Fruit fly (Drosophila melanogaster): ENCODE results near the gene AdamTS-A.

Gene AdamTS-A

DNA sequence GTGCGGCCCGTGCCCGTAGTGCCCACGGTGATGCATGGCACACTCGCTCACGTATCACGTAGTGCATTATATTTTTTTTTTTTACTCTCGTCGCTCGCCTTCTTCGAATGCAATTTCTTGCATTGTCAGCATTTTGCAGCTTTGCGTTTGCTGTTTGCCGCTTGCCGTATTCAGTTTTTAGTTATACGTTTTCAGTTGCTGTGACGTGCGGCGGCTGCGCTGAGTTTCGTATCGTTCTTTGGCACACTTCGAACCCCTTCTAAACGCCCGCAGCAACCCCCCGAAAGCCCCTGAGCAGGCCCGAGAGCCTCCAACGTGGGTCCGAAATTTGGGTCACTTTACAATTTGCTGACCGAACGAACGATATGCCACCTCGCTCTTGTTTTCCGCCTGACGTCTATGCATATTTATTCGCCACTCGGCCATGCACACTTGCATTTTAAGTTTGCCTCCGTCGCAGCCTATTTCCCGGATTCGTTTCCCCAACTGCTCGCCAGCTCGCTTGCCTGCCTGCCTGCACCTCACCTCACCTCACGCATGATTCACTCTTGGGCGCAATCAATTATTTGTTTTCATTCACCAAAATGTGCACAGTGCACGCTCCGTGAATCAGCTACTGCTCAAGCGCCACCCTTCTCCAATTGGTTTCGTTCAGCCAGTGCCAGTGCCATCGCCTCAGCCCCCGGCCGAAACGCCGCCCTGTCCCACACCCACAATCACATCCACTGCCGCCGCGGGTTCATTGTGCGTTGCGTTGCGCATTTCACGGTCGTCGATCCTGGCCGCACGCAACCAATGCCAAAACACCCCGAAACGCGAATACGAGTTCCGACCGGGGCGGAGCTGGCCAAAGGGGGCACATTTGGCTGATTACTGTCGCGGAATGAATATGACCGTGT, 65.1 kb downstream of the AdamTS-A start:
- no peak for TF ChIP-seq CG14655 (GFP tag; optimal IDR thresholded peaks at IDR 0.05)
- TF ChIP-seq CG4496 (GFP tag; IDR thresholded peaks at IDR 0.05) = no peak
- TF ChIP-seq CG13204 (GFP tag; optimal IDR thresholded peaks at IDR 0.05) = peak; percentile 24
- peak; percentile 89 for TF ChIP-seq EcR (GFP tag; optimal IDR thresholded peaks at IDR 0.05)

DNA sequence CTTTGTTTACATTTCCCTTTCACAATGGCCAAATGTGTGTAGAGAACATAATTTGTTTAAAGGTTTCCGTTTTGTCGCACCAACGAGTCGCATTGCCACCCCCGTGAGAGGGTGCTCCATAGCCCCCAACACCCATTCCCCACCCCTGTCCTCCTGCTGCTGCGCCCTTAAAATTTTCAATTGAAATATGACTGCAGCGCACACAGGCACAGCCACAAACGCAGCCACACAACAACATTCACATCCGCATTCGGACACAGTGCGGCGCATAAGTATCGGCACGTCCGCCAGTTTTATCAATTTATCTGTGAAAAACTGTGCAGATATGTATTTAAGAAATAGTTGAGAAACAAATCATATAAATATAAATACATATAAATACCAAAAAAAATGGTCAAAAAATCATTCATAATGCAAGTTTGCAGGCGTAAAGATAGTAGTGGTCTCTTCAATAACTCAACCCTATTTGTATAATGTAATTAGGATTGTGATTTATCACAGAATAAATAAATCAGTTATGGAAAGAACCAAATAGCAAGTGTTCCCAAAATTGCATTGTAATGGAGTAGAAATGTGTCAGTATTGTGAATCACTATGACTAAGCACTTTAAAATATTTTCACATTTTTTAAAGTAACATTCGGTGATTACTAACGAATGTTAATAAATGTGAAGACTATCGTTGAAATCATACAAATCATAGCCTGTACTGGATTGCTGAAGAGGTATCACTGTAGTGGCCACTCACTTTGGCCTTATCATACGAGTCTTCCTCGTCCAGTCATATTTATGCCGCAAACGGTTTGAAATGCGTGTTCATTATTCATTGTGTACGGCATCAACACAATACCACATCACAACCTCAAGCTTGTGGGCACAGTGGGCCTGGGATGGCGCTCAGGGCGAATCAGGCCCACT, 66.0 kb downstream of the AdamTS-A start:
- TF ChIP-seq CG4496 (GFP tag; IDR thresholded peaks at IDR 0.05) (peak; percentile 71; the same call in 2 of the 3 replicates), CG12605 (GFP tag; IDR thresholded peaks at IDR 0.05) (no peak), fd96Ca (GFP tag; IDR thresholded peaks at IDR 0.05) (peak; percentile 73; the same call in 1 of the 3 replicates), CG13204 (GFP tag; optimal IDR thresholded peaks at IDR 0.05) (no peak), EcR (GFP tag; optimal IDR thresholded peaks at IDR 0.05) (no peak), Ets98B (GFP tag; IDR thresholded peaks at IDR 0.05) (peak; percentile 62), CG9948 (tag; optimal IDR thresholded peaks at IDR 0.05) (no peak), CG14655 (GFP tag; optimal IDR thresholded peaks at IDR 0.05) (peak; percentile 19), CG8159 (tag; optimal IDR thresholded peaks at IDR 0.05) (peak; percentile 9), CG17806 (tag; optimal IDR thresholded peaks at IDR 0.05) (no peak), CG10348 (GFP tag; IDR thresholded peaks at IDR 0.05) (no peak), D1 (tag; optimal IDR thresholded peaks at IDR 0.05) (no peak), Pif1B (GFP tag; optimal IDR thresholded peaks at IDR 0.05) (no peak), Snoo (tag; optimal IDR thresholded peaks at IDR 0.05) (peak; percentile 28), CG15710 (tag; optimal IDR thresholded peaks at IDR 0.05) (no peak), CG34367 (tag; optimal IDR thresholded peaks at IDR 0.05) (no peak), CG8301 (tag; optimal IDR thresholded peaks at IDR 0.05) (no peak), Pif1A (GFP tag; optimal IDR thresholded peaks at IDR 0.05) (no peak), gl (tag; optimal IDR thresholded peaks at IDR 0.05) (no peak), rn (GFP tag; IDR thresholded peaks at IDR 0.05) (peak; percentile 10; the same call in 1 of the 2 replicates), CG32121 (GFP tag; IDR thresholded peaks at IDR 0.05) (peak; percentile 24; the same call in 1 of the 2 replicates)

DNA sequence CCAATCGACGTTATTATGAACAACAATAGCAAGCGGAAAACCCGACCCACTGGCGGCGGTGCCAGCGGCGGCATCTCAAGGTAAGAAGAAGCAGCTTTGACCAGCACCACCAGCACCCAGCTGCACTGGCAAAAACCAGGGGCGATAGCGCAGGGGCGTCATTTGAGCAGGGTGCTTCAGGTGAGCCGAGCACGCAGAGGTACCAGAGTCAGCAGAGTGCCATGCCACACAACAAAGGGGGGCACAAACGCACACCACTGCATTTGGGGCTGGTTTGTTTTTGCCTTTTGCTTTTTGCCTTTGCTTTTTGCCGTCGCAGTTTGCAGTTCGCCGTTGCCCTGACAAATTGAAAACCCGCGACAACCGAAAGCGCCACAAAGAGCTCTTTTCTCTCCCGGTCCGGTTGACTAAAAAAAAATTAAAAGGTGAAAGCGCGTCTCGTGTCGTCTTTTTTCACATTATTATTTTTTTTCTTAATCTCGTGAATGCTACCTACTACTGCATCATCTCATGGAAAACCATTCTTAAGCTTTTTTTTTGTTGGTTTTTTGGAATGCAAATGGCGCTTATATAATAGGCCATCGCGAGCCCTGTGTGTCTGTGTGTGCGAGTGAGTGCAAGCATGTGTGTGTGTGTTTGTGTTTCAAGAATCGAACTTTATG, 66.8 kb downstream of the AdamTS-A start:
- TF ChIP-seq rn (GFP tag; IDR thresholded peaks at IDR 0.05) = peak; percentile 54; the same call in 1 of the 2 replicates
- no peak for TF ChIP-seq Snoo (tag; optimal IDR thresholded peaks at IDR 0.05)
- peak; percentile 75 for TF ChIP-seq fd96Ca (GFP tag; IDR thresholded peaks at IDR 0.05)
- TF ChIP-seq Ets98B (GFP tag; IDR thresholded peaks at IDR 0.05) = peak; percentile 74; the same call in 1 of the 2 replicates
- TF ChIP-seq CG13204 (GFP tag; optimal IDR thresholded peaks at IDR 0.05) = peak; percentile 27
- 0 out of 2 replicates have a peak, but pooled peaks have one; percentile 17 for TF ChIP-seq CG10348 (GFP tag; IDR thresholded peaks at IDR 0.05)
- TF ChIP-seq D1 (tag; optimal IDR thresholded peaks at IDR 0.05) = no peak
- peak; percentile 69 for TF ChIP-seq CG32121 (GFP tag; IDR thresholded peaks at IDR 0.05)
- peak; percentile 0 for TF ChIP-seq Pif1B (GFP tag; optimal IDR thresholded peaks at IDR 0.05)
- TF ChIP-seq Pif1A (GFP tag; optimal IDR thresholded peaks at IDR 0.05) = peak; percentile 29
- no peak for TF ChIP-seq gl (tag; optimal IDR thresholded peaks at IDR 0.05)
- peak; percentile 16 for TF ChIP-seq CG14655 (GFP tag; optimal IDR thresholded peaks at IDR 0.05)

dm6 chr3R:15408131-15408731, 67.8 kb downstream of the AdamTS-A start, which contains the start of gene Atx2:
Atx2 (plus strand) TSS chr3R:15408423.
- TF ChIP-seq fd96Ca (GFP tag; IDR thresholded peaks at IDR 0.05) = peak; percentile 23; the same call in 1 of the 3 replicates
- TF ChIP-seq gl (tag; optimal IDR thresholded peaks at IDR 0.05) = no peak

DNA sequence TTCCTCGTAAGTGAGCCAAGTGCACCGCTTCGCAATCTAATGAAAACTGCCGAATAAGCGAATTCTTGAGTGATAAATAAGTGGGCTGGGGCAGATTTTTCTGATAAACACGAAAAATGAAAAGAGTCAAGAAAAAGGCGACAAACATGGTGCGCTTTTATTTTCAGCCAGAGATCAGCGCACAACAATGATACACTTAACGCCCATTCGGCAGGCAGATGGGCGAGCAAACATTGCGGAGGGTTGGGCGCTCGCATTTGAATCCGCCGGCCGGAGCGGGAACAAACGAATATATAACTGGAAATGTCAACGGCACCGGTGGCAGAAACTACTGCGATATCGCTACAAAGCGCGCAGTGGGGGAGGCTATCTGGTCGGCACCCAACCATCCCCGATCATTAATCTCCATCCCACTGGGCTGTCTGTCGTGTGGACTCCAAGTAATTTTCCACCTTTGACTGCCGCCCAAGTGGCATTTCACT, 68.9 kb downstream of the AdamTS-A start, which contains the start of gene CG6125:
CG6125 (minus strand) TSS at position 51 of the 482 bp plus-strand sequence.
- no peak for TF ChIP-seq rn (GFP tag; IDR thresholded peaks at IDR 0.05)
- TF ChIP-seq CG10348 (GFP tag; IDR thresholded peaks at IDR 0.05) = no peak
- TF ChIP-seq CG8159 (tag; optimal IDR thresholded peaks at IDR 0.05) = no peak
- no peak for TF ChIP-seq CG9948 (tag; optimal IDR thresholded peaks at IDR 0.05)
- TF ChIP-seq fd96Ca (GFP tag; IDR thresholded peaks at IDR 0.05) = no peak
- TF ChIP-seq CG13204 (GFP tag; optimal IDR thresholded peaks at IDR 0.05) = no peak
- no peak for TF ChIP-seq CG17806 (tag; optimal IDR thresholded peaks at IDR 0.05)
- no peak for TF ChIP-seq Snoo (tag; optimal IDR thresholded peaks at IDR 0.05)
- TF ChIP-seq EcR (GFP tag; optimal IDR thresholded peaks at IDR 0.05) = no peak
- no peak for TF ChIP-seq Ets98B (GFP tag; IDR thresholded peaks at IDR 0.05)
- TF ChIP-seq CG32121 (GFP tag; IDR thresholded peaks at IDR 0.05) = no peak
- TF ChIP-seq CG12605 (GFP tag; IDR thresholded peaks at IDR 0.05) = no peak
- no peak for TF ChIP-seq D1 (tag; optimal IDR thresholded peaks at IDR 0.05)
